Fruit fly (Drosophila melanogaster) Kc167 (cell line): Measurements from ENCODE around the gene CG13784.

Experiments
- h ChIP-seq: fragments of >200 bp; optimal IDR thresholded peaks from 3 replicates; lab custom pipeline; 2018; ENCODE audit warnings: missing external identifiers
- psq ChIP-seq: fragments of >200 bp; optimal IDR thresholded peaks from 2 replicates; lab custom pipeline; 2017; ENCODE audit warnings: missing external identifiers

DNA sequence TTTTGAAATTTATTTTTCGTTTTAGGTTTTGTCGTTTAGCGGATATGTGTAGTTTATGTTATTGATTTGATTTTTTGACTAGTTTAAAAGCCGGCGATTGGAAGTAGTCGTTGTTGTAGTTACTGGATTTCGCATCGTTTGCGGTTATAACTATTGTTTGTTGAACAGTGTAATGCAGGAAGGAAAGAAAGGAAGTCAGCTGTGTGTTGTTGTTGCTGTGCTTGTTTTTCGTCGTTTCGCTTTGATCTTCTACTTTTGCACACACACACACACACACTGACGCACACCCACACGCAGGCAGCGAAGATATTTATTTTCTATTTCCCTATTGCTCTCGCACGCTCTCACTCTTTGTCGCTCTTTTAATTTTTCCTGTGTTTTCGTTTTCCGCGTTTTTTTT is 661 bp downstream of the CG13784 start:
- TF ChIP-seq h (lab: Kevin White, UChicago) (no peak), psq (lab: Kevin White, UChicago) (no peak)
